Worm (Caenorhabditis elegans): ENCODE measurements around the gene irld-44.
"Not testable (repeated sequence)": the region's sequence is repeated elsewhere in the genome, so short reads cannot be mapped to it uniquely, and the experiment has no call there.

irld-44 gene

DNA sequence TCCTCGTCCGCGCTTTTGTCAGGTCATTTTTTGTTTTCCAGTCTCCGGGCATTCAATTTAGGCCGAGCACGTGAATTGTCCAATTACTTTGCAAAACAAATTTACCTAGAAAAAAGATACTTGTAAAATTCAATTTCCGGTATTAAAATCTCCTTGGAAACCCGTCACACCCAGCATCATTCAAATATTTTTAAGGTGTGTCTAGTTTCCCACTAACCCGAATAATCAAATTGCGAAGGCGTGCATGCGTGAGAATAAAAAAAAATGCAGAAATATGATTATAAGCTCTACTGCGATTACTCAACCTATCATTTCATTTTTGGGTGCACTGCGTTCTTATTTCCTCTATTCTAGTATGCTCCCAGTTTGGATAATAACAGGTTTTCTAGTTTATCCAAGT, 3.7 kb downstream of the irld-44 start, which contains the start of gene irld-11:
irld-11 (plus strand) TSS at position 301 of the 400 bp plus-strand sequence.
- TF ChIP-seq ref-1 (GFP tag; conservative IDR thresholded peaks at IDR 0.05) (no peak), flt-1 (GFP tag; IDR thresholded peaks at IDR 0.05) (no peak), klf-2 (GFP tag; conservative IDR thresholded peaks at IDR 0.05) (no peak), ztf-23 (GFP tag; IDR thresholded peaks at IDR 0.05) (no peak), med-1 (GFP tag; optimal IDR thresholded peaks at IDR 0.05; ENCODE audit: insufficient read depth) (no peak), T22C8.4 (GFP tag; IDR thresholded peaks at IDR 0.05) (no peak), cog-1 (tag; optimal IDR thresholded peaks at IDR 0.05) (no peak), tab-1 (GFP tag; IDR thresholded peaks at IDR 0.05) (no peak), ztf-29 (GFP tag; IDR thresholded peaks at IDR 0.05) (no peak)

DNA sequence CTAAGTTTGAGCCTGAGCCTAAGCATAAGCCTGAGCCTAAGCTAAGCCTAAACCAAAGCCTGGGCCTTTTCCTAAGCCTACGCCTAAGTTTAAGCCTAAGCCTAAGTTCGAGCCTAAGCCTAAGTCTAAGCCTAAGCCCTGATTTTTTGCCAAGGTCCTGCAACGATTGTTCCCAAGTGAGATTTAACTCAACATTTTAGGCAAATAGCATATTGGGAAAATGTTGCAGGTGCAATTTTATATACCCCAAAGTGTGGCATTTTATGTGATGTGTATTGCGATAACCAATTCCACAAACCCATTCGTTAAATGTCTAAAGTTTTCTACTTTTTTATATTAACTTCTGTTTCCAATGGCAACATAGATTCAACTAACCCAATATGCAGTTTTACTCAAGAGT, 11.1 kb downstream of the irld-44 start, which contains the start of gene irld-40:
irld-40 (plus strand) TSS at position 301 of the 400 bp plus-strand sequence.
- no peak for TF ChIP-seq cog-1 (tag; optimal IDR thresholded peaks at IDR 0.05)
- TF ChIP-seq klf-2 (GFP tag; conservative IDR thresholded peaks at IDR 0.05), result no peak
- TF ChIP-seq med-1 (GFP tag; optimal IDR thresholded peaks at IDR 0.05; ENCODE audit: insufficient read depth), result no peak
- no peak for TF ChIP-seq ref-1 (GFP tag; conservative IDR thresholded peaks at IDR 0.05)
- TF ChIP-seq ztf-29 (GFP tag; IDR thresholded peaks at IDR 0.05), result no peak
- no peak for TF ChIP-seq ztf-23 (GFP tag; IDR thresholded peaks at IDR 0.05)
- TF ChIP-seq flt-1 (GFP tag; IDR thresholded peaks at IDR 0.05), result no peak
- TF ChIP-seq tab-1 (GFP tag; IDR thresholded peaks at IDR 0.05), result no peak
- no peak for TF ChIP-seq T22C8.4 (GFP tag; IDR thresholded peaks at IDR 0.05)

DNA sequence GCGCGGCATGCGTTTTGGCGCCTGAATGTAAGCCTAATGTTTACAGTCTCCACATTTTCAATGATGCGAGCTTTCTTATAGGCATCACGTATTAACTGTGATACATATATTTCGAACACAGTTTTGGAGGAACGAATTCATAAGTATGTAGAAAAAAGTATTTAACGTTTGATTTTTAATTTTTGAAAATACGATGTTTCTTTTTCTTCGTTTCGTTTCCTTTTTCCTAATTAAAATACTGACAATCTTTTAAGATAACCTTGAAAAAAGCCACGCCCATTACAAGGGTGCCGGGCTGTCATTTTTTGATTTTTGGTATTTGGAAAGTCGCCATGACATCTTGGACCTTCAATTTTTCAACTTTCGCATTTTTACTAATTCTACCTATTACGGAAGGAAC, 13.8 kb downstream of the irld-44 start, which contains the start of gene K04F1.9:
K04F1.9 (plus strand) TSS at position 301 of the 400 bp plus-strand sequence.
- TF ChIP-seq ztf-23 (GFP tag; IDR thresholded peaks at IDR 0.05) (no peak), klf-2 (GFP tag; conservative IDR thresholded peaks at IDR 0.05) (no peak), T22C8.4 (GFP tag; IDR thresholded peaks at IDR 0.05) (no peak), ref-1 (GFP tag; conservative IDR thresholded peaks at IDR 0.05) (no peak), cog-1 (tag; optimal IDR thresholded peaks at IDR 0.05) (no peak), ztf-29 (GFP tag; IDR thresholded peaks at IDR 0.05) (no peak), tab-1 (GFP tag; IDR thresholded peaks at IDR 0.05) (no peak), flt-1 (GFP tag; IDR thresholded peaks at IDR 0.05) (no peak), med-1 (GFP tag; optimal IDR thresholded peaks at IDR 0.05; ENCODE audit: insufficient read depth) (no peak)

DNA sequence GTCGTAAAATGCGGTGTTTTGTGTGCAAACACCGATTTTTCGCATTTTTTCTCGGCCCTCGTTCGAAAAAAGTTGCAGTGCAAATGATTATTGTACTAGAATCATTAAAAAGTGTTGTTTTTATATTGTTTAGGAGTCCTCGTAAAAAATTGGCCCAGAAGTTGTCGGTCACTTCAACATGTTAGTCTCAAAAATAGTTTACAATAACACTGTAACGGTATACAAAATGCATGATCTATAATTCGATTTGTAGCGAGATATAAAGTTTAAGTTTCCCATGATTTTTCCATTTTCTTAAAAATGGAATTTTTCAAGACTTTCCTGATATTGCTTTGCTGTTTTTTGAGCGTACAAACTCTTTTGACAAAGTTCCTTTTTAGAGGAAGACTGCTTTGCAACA, 15.8 kb downstream of the irld-44 start, which contains the start of gene K04F1.8:
K04F1.8 (plus strand) TSS at position 301 of the 400 bp plus-strand sequence.
- TF ChIP-seq ztf-29 (GFP tag; IDR thresholded peaks at IDR 0.05), result no peak

- TF ChIP-seq klf-2 (GFP tag; conservative IDR thresholded peaks at IDR 0.05) (no peak), cog-1 (tag; optimal IDR thresholded peaks at IDR 0.05) (no peak), tab-1 (GFP tag; IDR thresholded peaks at IDR 0.05) (no peak)
Observed at ce11 chrV:1668216-1668615, 17.1 kb downstream of the irld-44 start, which contains the start of gene irld-42. TSS of gene irld-42 (plus strand) at chrV:1668516.

DNA sequence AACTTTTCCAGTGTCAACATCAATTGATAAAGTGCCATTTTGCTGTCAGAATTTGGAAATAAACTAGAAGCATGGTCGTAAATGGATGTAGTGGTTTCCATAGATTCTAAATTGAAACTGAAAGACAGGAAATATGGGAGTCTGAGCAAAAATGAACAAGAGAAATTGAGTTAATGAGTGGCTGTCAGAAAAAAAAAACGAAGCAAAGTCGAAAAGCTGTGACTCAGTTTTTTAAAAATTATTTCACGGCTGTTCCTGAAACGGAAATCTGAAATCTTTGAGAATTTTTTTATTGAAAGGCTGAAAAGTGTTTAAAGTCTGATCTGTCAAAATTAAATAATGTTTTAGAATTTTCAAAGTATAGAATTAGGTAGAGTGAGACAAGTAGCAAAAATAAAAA, 27.1 kb downstream of the irld-44 start, which contains the start of gene srw-98:
srw-98 (minus strand) TSS at position 101 of the 400 bp plus-strand sequence.
- TF ChIP-seq klf-2 (GFP tag; conservative IDR thresholded peaks at IDR 0.05) (no peak), ztf-23 (GFP tag; IDR thresholded peaks at IDR 0.05) (no peak), flt-1 (GFP tag; IDR thresholded peaks at IDR 0.05) (no peak), ztf-29 (GFP tag; IDR thresholded peaks at IDR 0.05) (no peak), ref-1 (GFP tag; conservative IDR thresholded peaks at IDR 0.05) (no peak), med-1 (GFP tag; optimal IDR thresholded peaks at IDR 0.05; ENCODE audit: insufficient read depth) (no peak), tab-1 (GFP tag; IDR thresholded peaks at IDR 0.05) (no peak), cog-1 (tag; optimal IDR thresholded peaks at IDR 0.05) (no peak)

DNA sequence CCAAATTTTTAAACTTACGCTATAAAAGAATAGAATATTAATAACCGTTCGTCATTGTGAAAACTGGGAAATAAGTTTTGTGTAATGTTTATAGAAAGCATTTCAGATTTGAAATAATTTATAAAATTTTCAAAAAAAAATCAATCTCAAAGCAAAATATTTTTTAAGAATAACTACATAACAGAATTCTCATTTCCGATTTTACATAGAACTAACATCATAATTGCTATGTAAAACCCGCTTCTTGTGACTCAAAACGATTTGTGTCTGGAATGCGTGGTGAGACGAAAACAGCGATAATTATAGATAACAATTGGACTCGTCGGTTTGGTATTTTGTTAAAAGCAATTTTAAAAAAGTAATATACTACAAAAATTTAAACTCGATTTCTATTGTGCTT, 29.6 kb downstream of the irld-44 start, which contains the start of gene srw-91:
srw-91 (minus strand) TSS at position 101 of the 400 bp plus-strand sequence.
- TF ChIP-seq med-1 (GFP tag; optimal IDR thresholded peaks at IDR 0.05; ENCODE audit: insufficient read depth) (no peak), tab-1 (GFP tag; IDR thresholded peaks at IDR 0.05) (no peak)

ce11 chrV:1682279-1682678, 31.1 kb downstream of the irld-44 start, which contains the start of gene srh-3:
TSS of gene srh-3 (plus strand) at chrV:1682579.
- TF ChIP-seq flt-1 (GFP tag; IDR thresholded peaks at IDR 0.05), result no peak
- TF ChIP-seq klf-2 (GFP tag; conservative IDR thresholded peaks at IDR 0.05), result no peak
- no peak for TF ChIP-seq ztf-29 (GFP tag; IDR thresholded peaks at IDR 0.05)
- TF ChIP-seq T22C8.4 (GFP tag; IDR thresholded peaks at IDR 0.05), result no peak
- TF ChIP-seq cog-1 (tag; optimal IDR thresholded peaks at IDR 0.05), result no peak
- TF ChIP-seq ref-1 (GFP tag; conservative IDR thresholded peaks at IDR 0.05), result no peak
- no peak for TF ChIP-seq med-1 (GFP tag; optimal IDR thresholded peaks at IDR 0.05; ENCODE audit: insufficient read depth)
- no peak for TF ChIP-seq ztf-23 (GFP tag; IDR thresholded peaks at IDR 0.05)
- TF ChIP-seq tab-1 (GFP tag; IDR thresholded peaks at IDR 0.05), result no peak

DNA sequence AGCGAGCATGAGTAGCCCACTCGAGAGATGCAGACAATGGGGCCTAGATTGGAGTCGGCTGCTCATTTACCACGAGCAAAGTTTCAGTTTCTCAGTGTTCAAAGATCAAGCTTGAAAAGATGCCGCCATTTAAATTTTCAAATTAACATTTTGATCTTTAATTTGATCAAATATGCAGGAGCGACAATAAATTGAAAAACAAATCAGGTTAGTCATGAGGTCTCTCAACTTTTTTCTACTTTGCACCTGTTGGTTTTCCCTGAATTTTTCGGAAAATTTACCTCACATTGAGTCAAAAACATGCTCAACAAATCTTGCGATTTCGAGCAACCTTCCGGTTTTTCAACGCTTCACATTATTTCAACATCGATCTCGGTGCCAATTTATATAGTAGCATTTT, 34.2 kb downstream of the irld-44 start, which contains the start of gene srh-5:
srh-5 (plus strand) TSS at position 301 of the 400 bp plus-strand sequence.
- TF ChIP-seq ztf-29 (GFP tag; IDR thresholded peaks at IDR 0.05), result no peak

- not testable (repeated sequence) for TF ChIP-seq klf-2 (GFP tag; conservative IDR thresholded peaks at IDR 0.05); flt-1 (GFP tag; IDR thresholded peaks at IDR 0.05); ztf-29 (GFP tag; IDR thresholded peaks at IDR 0.05)
Observed at ce11 chrV:1692494-1692893, 41.3 kb downstream of the irld-44 start, which contains the start of gene Y46H3C.5. TSS of gene Y46H3C.5 (minus strand) at chrV:1692495.

- not testable (repeated sequence) for TF ChIP-seq med-1 (GFP tag; optimal IDR thresholded peaks at IDR 0.05; ENCODE audit: insufficient read depth); cog-1 (tag; optimal IDR thresholded peaks at IDR 0.05); ztf-29 (GFP tag; IDR thresholded peaks at IDR 0.05)
Observed at ce11 chrV:1693876-1694275, 42.7 kb downstream of the irld-44 start, which contains the start of gene Y46H3C.7. TSS of gene Y46H3C.7 (minus strand) at chrV:1694022.
